Worm (Caenorhabditis elegans): ENCODE measurements around the gene F16H6.7.

F16H6.7 gene

ce11 chrV:18162568-18162967, 46.4 kb downstream of the F16H6.7 start, which contains the start of gene C14A6.12:
Gene C14A6.12 (minus strand): TSS chrV:18162668.
- TF ChIP-seq nhr-71 (tag; optimal IDR thresholded peaks at IDR 0.05): no peak
- no peak for TF ChIP-seq unc-62 (GFP tag; optimal IDR thresholded peaks at IDR 0.05)
- no peak for TF ChIP-seq hlh-4 (tag; optimal IDR thresholded peaks at IDR 0.05)
- TF ChIP-seq mab-9 (GFP tag; IDR thresholded peaks at IDR 0.05): no peak
- TF ChIP-seq dsc-1 (tag; optimal IDR thresholded peaks at IDR 0.05): no peak
- TF ChIP-seq unc-30 (tag; optimal IDR thresholded peaks at IDR 0.05): no peak
- no peak for TF ChIP-seq lsy-2 (tag; optimal IDR thresholded peaks at IDR 0.05)
- TF ChIP-seq aly-2 (tag; optimal IDR thresholded peaks at IDR 0.05): no peak
- TF ChIP-seq irx-1 (tag; optimal IDR thresholded peaks at IDR 0.05): no peak
- no peak for TF ChIP-seq nhr-84 (tag; optimal IDR thresholded peaks at IDR 0.05)
- no peak for TF ChIP-seq sup-37 (GFP tag; optimal IDR thresholded peaks at IDR 0.05)
- no peak for TF ChIP-seq C34B4.2 (tag; optimal IDR thresholded peaks at IDR 0.05)
- TF ChIP-seq mep-1 (tag; optimal IDR thresholded peaks at IDR 0.05): no peak
- TF ChIP-seq mdl-1 (tag; optimal IDR thresholded peaks at IDR 0.05): no peak
- TF ChIP-seq mef-2 (tag; optimal IDR thresholded peaks at IDR 0.05): no peak
- no peak for TF ChIP-seq xbp-1 (tag; optimal IDR thresholded peaks at IDR 0.05)
- no peak for TF ChIP-seq lin-35 (GFP tag; optimal IDR thresholded peaks at IDR 0.05)
- no peak for TF ChIP-seq blmp-1 (tag; optimal IDR thresholded peaks at IDR 0.05)

ce11 chrV:18161228-18161627, 47.7 kb downstream of the F16H6.7 start, which contains the start of gene C14A6.13:
Gene C14A6.13 (minus strand): TSS chrV:18161328.
- TF ChIP-seq zag-1 (tag; optimal IDR thresholded peaks at IDR 0.05): no peak
- no peak for TF ChIP-seq ceh-63 (GFP tag; optimal IDR thresholded peaks at IDR 0.05)
- no peak for TF ChIP-seq hlh-4 (tag; optimal IDR thresholded peaks at IDR 0.05)
- TF ChIP-seq egl-27 (tag; optimal IDR thresholded peaks at IDR 0.05): no peak
- no peak for TF ChIP-seq mef-2 (tag; optimal IDR thresholded peaks at IDR 0.05)
- no peak for TF ChIP-seq fkh-4 (tag; optimal IDR thresholded peaks at IDR 0.05; ENCODE audit: borderline replicate concordance)
- no peak for TF ChIP-seq mdl-1 (tag; optimal IDR thresholded peaks at IDR 0.05)
- TF ChIP-seq tbx-2 (tag; optimal IDR thresholded peaks at IDR 0.05): no peak
- TF ChIP-seq ceh-88 (GFP tag; IDR thresholded peaks at IDR 0.05): no peak

- no peak for TF ChIP-seq lin-35 (GFP tag; optimal IDR thresholded peaks at IDR 0.05)
- no peak for TF ChIP-seq tbx-2 (tag; optimal IDR thresholded peaks at IDR 0.05)
- no peak for TF ChIP-seq nhr-76 (tag; optimal IDR thresholded peaks at IDR 0.05)
- TF ChIP-seq unc-98 (GFP tag; IDR thresholded peaks at IDR 0.05): no peak
- no peak for TF ChIP-seq lsy-2 (tag; optimal IDR thresholded peaks at IDR 0.05)
- no peak for TF ChIP-seq rnt-1 (tag; optimal IDR thresholded peaks at IDR 0.05)
- TF ChIP-seq lin-14 (GFP tag; optimal IDR thresholded peaks at IDR 0.05): no peak
- no peak for TF ChIP-seq elt-2 (tag; optimal IDR thresholded peaks at IDR 0.05)
- TF ChIP-seq nhr-85 (tag): no peak
- no peak for TF ChIP-seq nhr-47 (tag; optimal IDR thresholded peaks at IDR 0.05)
- TF ChIP-seq pax-3 (tag; optimal IDR thresholded peaks at IDR 0.05): no peak
- no peak for TF ChIP-seq C04F5.9 (tag; optimal IDR thresholded peaks at IDR 0.05)
- TF ChIP-seq ceh-63 (GFP tag; optimal IDR thresholded peaks at IDR 0.05): no peak
- TF ChIP-seq xbp-1 (tag; optimal IDR thresholded peaks at IDR 0.05): no peak
These were observed 50.8 kb downstream of the F16H6.7 start for ce11 chrV:18158172-18158571.

- TF ChIP-seq pqm-1 (tag; optimal IDR thresholded peaks at IDR 0.05) (no peak), hpl-2 (GFP tag; optimal IDR thresholded peaks at IDR 0.05) (no peak), efl-1 (optimal IDR thresholded peaks at IDR 0.05) (no peak), efl-1 (GFP tag; optimal IDR thresholded peaks at IDR 0.05 in 1 of 2) (peak in 1 of 2 experiments; percentile 57)
These were observed 51.3 kb downstream of the F16H6.7 start, which contains the start of gene clec-48 for ce11 chrV:18157707-18158106. Gene clec-48 (plus strand): TSS chrV:18158026.

Measured in whole organism, L1 larva.